Worm (Caenorhabditis elegans): Measurements from ENCODE around the gene T26A5.6.

The T26A5.6 gene

ce11 chrIII:6406829-6407228, 43.7 kb downstream of the T26A5.6 start, which contains the start of gene let-756:
Gene let-756 (plus strand): TSS chrIII:6407129.
- TF ChIP-seq dmd-9 (GFP tag; IDR thresholded peaks at IDR 0.05) (no peak), ceh-44 (GFP tag; IDR thresholded peaks at IDR 0.05) (no peak), Y5F2A.4 (GFP tag; optimal IDR thresholded peaks at IDR 0.05) (no peak), dmd-8 (GFP tag; IDR thresholded peaks at IDR 0.05) (no peak), ZK337.2 (GFP tag; IDR thresholded peaks at IDR 0.05) (no peak), T26A8.4 (GFP tag; IDR thresholded peaks at IDR 0.05) (no peak), lin-13 (GFP tag; optimal IDR thresholded peaks at IDR 0.05) (no peak), lin-38 (GFP tag; IDR thresholded peaks at IDR 0.05) (no peak), rbr-2 (tag; optimal IDR thresholded peaks at IDR 0.05) (no peak), lin-29 (GFP tag; IDR thresholded peaks at IDR 0.05) (no peak), mxl-2 (GFP tag; conservative IDR thresholded peaks at IDR 0.05) (no peak), aly-2 (tag; optimal IDR thresholded peaks at IDR 0.05) (no peak), daf-16 (GFP tag; optimal IDR thresholded peaks at IDR 0.05) (no peak), daf-16 (tag; optimal IDR thresholded peaks at IDR 0.05) (no peak), aha-1 (tag) (no peak), mdl-1 (tag; optimal IDR thresholded peaks at IDR 0.05) (no peak), daf-12 (tag; optimal IDR thresholded peaks at IDR 0.05) (no peak), dmd-6 (GFP tag; IDR thresholded peaks at IDR 0.05) (no peak), madf-5 (GFP tag; IDR thresholded peaks at IDR 0.05) (no peak), mdt-29 (GFP tag; IDR thresholded peaks at IDR 0.05) (no peak)

ce11 chrIII:6405121-6405520, 45.4 kb downstream of the T26A5.6 start:
- no peak for TF ChIP-seq ceh-44 (GFP tag; IDR thresholded peaks at IDR 0.05)
- no peak for TF ChIP-seq sdz-12 (GFP tag; optimal IDR thresholded peaks at IDR 0.05)
- no peak for TF ChIP-seq madf-5 (GFP tag; IDR thresholded peaks at IDR 0.05)
- TF ChIP-seq aha-1 (tag), result no peak
- TF ChIP-seq ZK546.5 (tag; optimal IDR thresholded peaks at IDR 0.05), result no peak
- TF ChIP-seq F37D6.2 (tag; optimal IDR thresholded peaks at IDR 0.05), result no peak
- TF ChIP-seq daf-16 (GFP tag; optimal IDR thresholded peaks at IDR 0.05), result peak in 1 of 2 experiments; percentile 41
- no peak for TF ChIP-seq daf-16 (tag; optimal IDR thresholded peaks at IDR 0.05)
- no peak for TF ChIP-seq saeg-2 (GFP tag; IDR thresholded peaks at IDR 0.05)
- TF ChIP-seq D1046.2 (GFP tag; IDR thresholded peaks at IDR 0.05), result no peak
- no peak for TF ChIP-seq ceh-82 (tag; optimal IDR thresholded peaks at IDR 0.05)
- TF ChIP-seq spr-3 (GFP tag; optimal IDR thresholded peaks at IDR 0.05), result no peak
- peak; percentile 44 for TF ChIP-seq hlh-11 (tag; optimal IDR thresholded peaks at IDR 0.05)
- TF ChIP-seq madf-9 (GFP tag; conservative IDR thresholded peaks at IDR 0.05), result no peak
- no peak for TF ChIP-seq attf-4 (tag; optimal IDR thresholded peaks at IDR 0.05)
- TF ChIP-seq gei-8 (GFP tag; optimal IDR thresholded peaks at IDR 0.05), result no peak
- no peak for TF ChIP-seq F44E2.7 (GFP tag; IDR thresholded peaks at IDR 0.05)
- no peak for TF ChIP-seq lin-38 (GFP tag; IDR thresholded peaks at IDR 0.05)
- TF ChIP-seq mxl-3 (GFP tag; optimal IDR thresholded peaks at IDR 0.05), result no peak
- peak; percentile 52 for TF ChIP-seq nhr-11 (tag; optimal IDR thresholded peaks at IDR 0.05)
- peak; percentile 29; the same call in 1 of the 2 replicates for TF ChIP-seq ceh-20 (GFP tag; IDR thresholded peaks at IDR 0.05)
- TF ChIP-seq lir-3 (tag; optimal IDR thresholded peaks at IDR 0.05), result no peak
- no peak for TF ChIP-seq lim-7 (GFP tag; IDR thresholded peaks at IDR 0.05)
- 0 out of 2 replicates have a peak, but pooled peaks have one; percentile 27 for TF ChIP-seq ctbp-1 (GFP tag; IDR thresholded peaks at IDR 0.05)
- TF ChIP-seq nhr-76 (tag; optimal IDR thresholded peaks at IDR 0.05), result no peak
- TF ChIP-seq set-16 (GFP tag; IDR thresholded peaks at IDR 0.05), result no peak
- no peak for TF ChIP-seq ztf-7 (tag; optimal IDR thresholded peaks at IDR 0.05)
- no peak for TF ChIP-seq nhr-48 (tag; optimal IDR thresholded peaks at IDR 0.05)

Measured in whole organism, L4 larva.